Worm (Caenorhabditis elegans) whole organism, L4 larva: ENCODE data around the gene F07D3.3.

Experiments
- F49E8.2 ChIP-seq: sonication (generic microtip); optimal IDR thresholded peaks from 2 replicates; lab custom pipeline; 2016; ENCODE audit warnings: missing compliant biosample characterization, mild to moderate bottlenecking, missing genetic modification characterization, borderline replicate concordance
- daf-16 ChIP-seq, 3 experiments: sonication (generic microtip); optimal IDR thresholded peaks; 2 replicates each; lab custom pipeline; 2016 to 2017; ENCODE audit warnings: missing genetic modification characterization in 3 of 3, missing genetic modification reagents in 3 of 3, mild to moderate bottlenecking in 2 of 3, missing compliant biosample characterization in 2 of 3, missing biosample characterization in 1 of 3, moderate library complexity in 1 of 3
- fos-1 ChIP-seq: fragments of 150-350 bp; optimal IDR thresholded peaks from 2 replicates; lab custom pipeline; 2014; ENCODE audit warnings: missing biosample characterization, missing genetic modification characterization
- hlh-30 ChIP-seq: sonication (generic microtip); optimal IDR thresholded peaks from 2 replicates; lab custom pipeline; 2017; ENCODE audit warnings: antibody characterized with exemption, mild to moderate bottlenecking, missing genetic modification characterization, missing compliant biosample characterization; ENCODE audit not compliant: insufficient read depth
- lsy-2 ChIP-seq, 2 experiments: fragments of 150-350 bp in 1 of 2; sonication (generic microtip) in 1 of 2; optimal IDR thresholded peaks; 2 replicates each; lab custom pipeline; 2014 to 2017; ENCODE audit warnings: missing biosample characterization in 2 of 2, missing genetic modification characterization in 2 of 2
- nhr-11 ChIP-seq: fragments of 150-350 bp; optimal IDR thresholded peaks from 2 replicates; lab custom pipeline; 2014; ENCODE audit warnings: missing biosample characterization, missing genetic modification characterization
- nhr-111 ChIP-seq: fragments of 200-800 bp; sonication (Bioruptor generic); optimal IDR thresholded peaks from 2 replicates; lab custom pipeline; 2018; ENCODE audit warnings: mild to moderate bottlenecking, missing genetic modification characterization, missing compliant biosample characterization
- skn-1 ChIP-seq: fragments of 150-350 bp; optimal IDR thresholded peaks from 2 replicates; lab custom pipeline; 2014; ENCODE audit warnings: missing biosample characterization, missing genetic modification characterization
- tag-97 ChIP-seq: fragments of 200-800 bp; sonication (Bioruptor generic); IDR thresholded peaks from 2 replicates; pipeline ENCODE4 v1.3.6; 2022; ENCODE audit warnings: missing genetic modification characterization, missing compliant biosample characterization

DNA sequence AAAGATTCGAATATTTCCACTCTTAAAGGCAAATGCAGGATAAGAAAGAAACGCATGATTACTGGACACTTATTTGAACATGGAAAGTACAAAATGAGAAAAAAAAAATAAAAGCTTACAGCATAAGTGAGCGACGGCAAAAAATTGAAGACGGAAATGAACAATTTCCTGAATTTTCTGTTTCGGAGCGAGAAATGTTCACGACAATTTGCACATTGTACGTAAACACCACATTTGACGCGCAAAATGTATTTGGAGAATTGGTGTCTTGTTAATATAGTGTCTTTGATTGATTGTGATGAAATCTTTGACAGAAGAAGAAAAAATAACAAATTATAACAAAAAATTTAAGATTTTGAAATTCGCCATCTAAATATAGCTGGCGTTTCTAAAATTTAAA lies 36.9 kb downstream of the F07D3.3 start, which contains the start of gene F36D4.5:
- TF ChIP-seq daf-16 (GFP tag; optimal IDR thresholded peaks at IDR 0.05; lab: Kevin White, UChicago) (no peak), daf-16 (tag; optimal IDR thresholded peaks at IDR 0.05; lab: Kevin White, UChicago) (no peak), fos-1 (tag; lab: Kevin White, UChicago) (no peak), hlh-30 (tag; lab: Kevin White, UChicago) (peak; percentile 4), nhr-11 (tag; lab: Kevin White, UChicago) (no peak), F49E8.2 (no peak), nhr-111 (GFP tag; lab: Kevin White, UChicago) (no peak), lsy-2 (tag; optimal IDR thresholded peaks at IDR 0.05; lab: Kevin White, UChicago) (peak in 1 of 2 experiments; percentile 66), skn-1 (tag; lab: Kevin White, UChicago) (no peak), tag-97 (GFP tag; lab: Robert Waterston, UW) (no peak)
